Fruit fly (Drosophila melanogaster) whole organism, adult: Measurements from ENCODE around the gene Sr-CI.

ENCODE experiments used
- CG11617 ChIP-seq: fragments of 200-800 bp; sonication (Bioruptor generic); optimal IDR thresholded peaks from 2 replicates; lab custom pipeline; 2017; ENCODE audit warnings: mild to moderate bottlenecking, missing biosample characterization, missing genetic modification reagents, missing genetic modification characterization
- CG12768 ChIP-seq: fragments of 200-800 bp; sonication (Bioruptor generic); optimal IDR thresholded peaks from 2 replicates; lab custom pipeline; 2017; ENCODE audit warnings: missing biosample characterization, missing genetic modification characterization, mild to moderate bottlenecking, moderate library complexity, missing genetic modification reagents
- CG14711 ChIP-seq: fragments of 200-800 bp; sonication (Bioruptor generic); optimal IDR thresholded peaks from 2 replicates; lab custom pipeline; 2018; ENCODE audit warnings: missing biosample characterization, mild to moderate bottlenecking, missing genetic modification characterization, moderate library complexity
- CG1620 ChIP-seq: fragments of 200-800 bp; sonication (Bioruptor generic); optimal IDR thresholded peaks from 2 replicates; lab custom pipeline; 2016; ENCODE audit warnings: missing biosample characterization, missing genetic modification characterization
- CG33017 ChIP-seq: fragments of 200-800 bp; sonication (Bioruptor generic); optimal IDR thresholded peaks from 2 replicates; lab custom pipeline; 2018; ENCODE audit warnings: missing biosample characterization, mild to moderate bottlenecking, missing genetic modification characterization, moderate library complexity
- CG5204 ChIP-seq: fragments of 200-800 bp; sonication (Bioruptor generic); optimal IDR thresholded peaks from 2 replicates; lab custom pipeline; 2016; ENCODE audit warnings: missing biosample characterization, missing genetic modification characterization
- CG7045 ChIP-seq: fragments of 200-800 bp; sonication (Bioruptor generic); optimal IDR thresholded peaks from 2 replicates; lab custom pipeline; 2017; ENCODE audit warnings: missing biosample characterization, mild to moderate bottlenecking, missing genetic modification characterization
- CG7101 ChIP-seq: fragments of 200-800 bp; sonication (Bioruptor generic); optimal IDR thresholded peaks from 2 replicates; lab custom pipeline; 2018; ENCODE audit warnings: missing biosample characterization, mild to moderate bottlenecking, missing genetic modification characterization, moderate library complexity
- Clk ChIP-seq: fragments of 200-800 bp; sonication (Bioruptor generic); optimal IDR thresholded peaks from 2 replicates; lab custom pipeline; 2017; ENCODE audit warnings: missing biosample characterization, missing genetic modification characterization
- Crg-1 ChIP-seq: fragments of 200-800 bp; sonication (Bioruptor generic); optimal IDR thresholded peaks from 2 replicates; lab custom pipeline; 2016; ENCODE audit warnings: missing biosample characterization, missing genetic modification characterization
- Hr96 ChIP-seq: fragments of 200-800 bp; sonication (Bioruptor generic); optimal IDR thresholded peaks from 2 replicates; lab custom pipeline; 2016; ENCODE audit warnings: missing biosample characterization, missing genetic modification characterization
- Mnt ChIP-seq: fragments of 200-800 bp; sonication (Bioruptor generic); optimal IDR thresholded peaks from 2 replicates; lab custom pipeline; 2016; ENCODE audit warnings: missing biosample characterization, mild to moderate bottlenecking, missing genetic modification characterization
- bab1 ChIP-seq: fragments of 200-800 bp; sonication (Bioruptor generic); optimal IDR thresholded peaks from 3 replicates; lab custom pipeline; 2019; ENCODE audit warnings: missing biosample characterization, mild to moderate bottlenecking, missing genetic modification characterization, moderate library complexity
- cic ChIP-seq: fragments of 200-800 bp; sonication (Bioruptor generic); optimal IDR thresholded peaks from 2 replicates; lab custom pipeline; 2017; ENCODE audit warnings: missing biosample characterization, mild to moderate bottlenecking, missing genetic modification characterization, moderate library complexity
- cnc ChIP-seq, 2 experiments: fragments of >200 bp; optimal IDR thresholded peaks; 2 replicates each; lab custom pipeline; 2017
- kay ChIP-seq: fragments of 200-800 bp; sonication (Bioruptor generic); peaks from one replicate; lab custom pipeline; 2016; ENCODE audit warnings: missing biosample characterization, missing genetic modification characterization, borderline replicate concordance
- ovo ChIP-seq: fragments of 200-800 bp; sonication (Bioruptor generic); optimal IDR thresholded peaks from 2 replicates; lab custom pipeline; 2016; ENCODE audit warnings: missing biosample characterization, missing genetic modification characterization
- pad ChIP-seq: fragments of 200-800 bp; sonication (Bioruptor generic); optimal IDR thresholded peaks from 3 replicates; lab custom pipeline; 2017; ENCODE audit warnings: missing biosample characterization, missing genetic modification characterization, mild to moderate bottlenecking, moderate library complexity, missing genetic modification reagents
- tj ChIP-seq: fragments of 200-800 bp; sonication (Bioruptor generic); optimal IDR thresholded peaks from 3 replicates; lab custom pipeline; 2017; ENCODE audit warnings: missing biosample characterization, mild to moderate bottlenecking, missing genetic modification characterization, moderate library complexity
- toe ChIP-seq: fragments of 200-800 bp; sonication (Bioruptor generic); optimal IDR thresholded peaks from 2 replicates; lab custom pipeline; 2016; ENCODE audit warnings: missing biosample characterization, missing genetic modification characterization

The Sr-CI gene

dm6 chr2L:4120043-4120442, 1.5 kb upstream of the Sr-CI start, which contains the start of gene Sr-CIII:
Sr-CIII (plus strand) TSS chr2L:4120343.
- TF ChIP-seq kay (GFP tag; lab: Kevin White, UChicago): peak; percentile 6
- no peak for TF ChIP-seq Hr96 (GFP tag; lab: Kevin White, UChicago)

dm6 chr2L:4123050-4123449, 1.5 kb downstream of the Sr-CI start:
- TF ChIP-seq cic (GFP tag; lab: Kevin White, UChicago) (no peak), CG7101 (tag; lab: Kevin White, UChicago) (no peak), kay (GFP tag; lab: Kevin White, UChicago) (no peak), tj (GFP tag; lab: Kevin White, UChicago) (no peak), pad (no peak)

- TF ChIP-seq CG5204 (GFP tag; lab: Kevin White, UChicago) (no peak), CG14711 (no peak), pad (no peak), CG12768 (GFP tag; lab: Kevin White, UChicago) (no peak), CG1620 (GFP tag; lab: Kevin White, UChicago) (no peak), ovo (no peak), Clk (GFP tag; lab: Kevin White, UChicago) (no peak), CG7045 (no peak)
Observed at dm6 chr2L:4124629-4125350, 3.3 kb downstream of the Sr-CI start.

- no peak for TF ChIP-seq ovo
- no peak for TF ChIP-seq Crg-1 (GFP tag; lab: Kevin White, UChicago)
- no peak for TF ChIP-seq pad
- TF ChIP-seq cic (GFP tag; lab: Kevin White, UChicago): no peak
- no peak for TF ChIP-seq CG7045
- TF ChIP-seq bab1 (GFP tag; lab: Kevin White, UChicago): no peak
- TF ChIP-seq Hr96 (GFP tag; lab: Kevin White, UChicago): no peak
- no peak for TF ChIP-seq CG7101 (tag; lab: Kevin White, UChicago)
- no peak for TF ChIP-seq CG14711
- TF ChIP-seq Mnt (GFP tag; lab: Kevin White, UChicago): no peak
- no peak for TF ChIP-seq CG33017 (tag; lab: Kevin White, UChicago)
- TF ChIP-seq toe: no peak
- TF ChIP-seq CG1620 (GFP tag; lab: Kevin White, UChicago): no peak
- TF ChIP-seq kay (GFP tag; lab: Kevin White, UChicago): no peak
- no peak for TF ChIP-seq cnc (optimal IDR thresholded peaks at IDR 0.05; lab: Kevin White, UChicago)
Observed at dm6 chr2L:4128859-4129258, 7.4 kb downstream of the Sr-CI start.

- TF ChIP-seq tj (GFP tag; lab: Kevin White, UChicago): no peak
Observed at dm6 chr2L:4132303-4132702, 10.8 kb downstream of the Sr-CI start.

- TF ChIP-seq tj (GFP tag; lab: Kevin White, UChicago): no peak
- TF ChIP-seq cnc (optimal IDR thresholded peaks at IDR 0.05; lab: Kevin White, UChicago): no peak
- no peak for TF ChIP-seq pad
- no peak for TF ChIP-seq ovo
- TF ChIP-seq bab1 (GFP tag; lab: Kevin White, UChicago): no peak
- TF ChIP-seq CG12768 (GFP tag; lab: Kevin White, UChicago): no peak
Observed at dm6 chr2L:4133078-4133477, 11.6 kb downstream of the Sr-CI start.

dm6 chr2L:4133960-4134359, 12.5 kb downstream of the Sr-CI start:
- no peak for TF ChIP-seq CG5204 (GFP tag; lab: Kevin White, UChicago)
- no peak for TF ChIP-seq pad
- no peak for TF ChIP-seq CG12768 (GFP tag; lab: Kevin White, UChicago)
- no peak for TF ChIP-seq CG11617 (GFP tag; lab: Kevin White, UChicago)
- no peak for TF ChIP-seq cnc (optimal IDR thresholded peaks at IDR 0.05; lab: Kevin White, UChicago)
- TF ChIP-seq Hr96 (GFP tag; lab: Kevin White, UChicago): no peak

- TF ChIP-seq kay (GFP tag; lab: Kevin White, UChicago): no peak
- no peak for TF ChIP-seq cic (GFP tag; lab: Kevin White, UChicago)
- no peak for TF ChIP-seq bab1 (GFP tag; lab: Kevin White, UChicago)
- no peak for TF ChIP-seq CG11617 (GFP tag; lab: Kevin White, UChicago)
- no peak for TF ChIP-seq ovo
- no peak for TF ChIP-seq tj (GFP tag; lab: Kevin White, UChicago)
Observed at dm6 chr2L:4146317-4146716, 24.8 kb downstream of the Sr-CI start.
